Fruit fly (Drosophila melanogaster) whole organism, embryonic: ENCODE results near the gene PolD2.
A peak's percentile ranks its signal among the peaks of the same experiment; 100 is the strongest.

Source experiments
- Bdp1 ChIP-seq: fragments of 200-800 bp; sonication (Bioruptor generic); optimal IDR thresholded peaks from 3 replicates; lab custom pipeline; 2016; ENCODE audit warnings: missing biosample characterization, missing genetic modification characterization
- Bgb ChIP-seq: fragments of 200-800 bp; sonication (Bioruptor generic); IDR thresholded peaks from 2 replicates; pipeline ENCODE4 v1.3.6; 2022; ENCODE audit warnings: missing biosample characterization, missing genetic modification characterization; ENCODE audit not compliant: partially characterized antibody
- CG10209 ChIP-seq: fragments of 200-800 bp; sonication (Bioruptor generic); optimal IDR thresholded peaks from 3 replicates; lab custom pipeline; 2017; ENCODE audit warnings: missing biosample characterization, mild to moderate bottlenecking, missing genetic modification characterization, missing genetic modification reagents
- CG10274 ChIP-seq: fragments of 200-800 bp; sonication (Bioruptor generic); optimal IDR thresholded peaks from 3 replicates; lab custom pipeline; 2017; ENCODE audit warnings: missing biosample characterization, mild to moderate bottlenecking, missing genetic modification characterization
- CG10654 ChIP-seq: fragments of 200-800 bp; sonication (Bioruptor generic); optimal IDR thresholded peaks from 2 replicates; lab custom pipeline; 2016; ENCODE audit warnings: missing biosample characterization, missing genetic modification characterization
- CG12744 ChIP-seq: fragments of 200-800 bp; sonication (Bioruptor generic); optimal IDR thresholded peaks from 2 replicates; lab custom pipeline; 2016; ENCODE audit warnings: missing biosample characterization, missing genetic modification characterization
- CG12769 ChIP-seq: fragments of 200-800 bp; sonication (Bioruptor generic); optimal IDR thresholded peaks from 2 replicates; lab custom pipeline; 2019; ENCODE audit warnings: missing biosample characterization, mild to moderate bottlenecking, missing genetic modification characterization, moderate library complexity
- CG13123 ChIP-seq: fragments of 200-800 bp; sonication (Bioruptor generic); optimal IDR thresholded peaks from 2 replicates; lab custom pipeline; 2016; ENCODE audit warnings: missing biosample characterization, missing genetic modification characterization
- CG13296 ChIP-seq: fragments of 200-800 bp; sonication (Bioruptor generic); optimal IDR thresholded peaks from 3 replicates; lab custom pipeline; 2018; ENCODE audit warnings: missing biosample characterization, mild to moderate bottlenecking, missing genetic modification characterization
- CG14014 ChIP-seq: fragments of 200-800 bp; sonication (Bioruptor generic); IDR thresholded peaks from 2 replicates; pipeline ENCODE4 v1.3.6; 2022; ENCODE audit warnings: missing biosample characterization, missing genetic modification characterization
- CG15011 ChIP-seq: fragments of 200-800 bp; sonication (Bioruptor generic); optimal IDR thresholded peaks from 3 replicates; lab custom pipeline; 2018; ENCODE audit warnings: missing biosample characterization, mild to moderate bottlenecking, missing genetic modification characterization
- CG15601 ChIP-seq: fragments of 200-800 bp; sonication (Bioruptor generic); optimal IDR thresholded peaks from 3 replicates; lab custom pipeline; 2019; ENCODE audit warnings: missing biosample characterization, mild to moderate bottlenecking, missing genetic modification characterization, moderate library complexity
- CG17385 ChIP-seq: fragments of 200-800 bp; sonication (Bioruptor generic); optimal IDR thresholded peaks from 3 replicates; lab custom pipeline; 2018; ENCODE audit warnings: missing biosample characterization, mild to moderate bottlenecking, missing genetic modification characterization
- CG17802 ChIP-seq: fragments of 200-800 bp; sonication (Bioruptor generic); optimal IDR thresholded peaks from 2 replicates; lab custom pipeline; 2018; ENCODE audit warnings: missing biosample characterization, mild to moderate bottlenecking, missing genetic modification characterization, moderate library complexity
- CG1792 ChIP-seq: fragments of 200-800 bp; sonication (Bioruptor generic); optimal IDR thresholded peaks from 2 replicates; lab custom pipeline; 2016; ENCODE audit warnings: missing biosample characterization, missing genetic modification characterization
- CG18011 ChIP-seq: fragments of 200-800 bp; sonication (Bioruptor generic); optimal IDR thresholded peaks from 2 replicates; lab custom pipeline; 2017; ENCODE audit warnings: missing biosample characterization, missing genetic modification characterization, mild to moderate bottlenecking, moderate library complexity, missing genotype
- CG18599 ChIP-seq: fragments of 200-800 bp; sonication (Bioruptor generic); optimal IDR thresholded peaks from 3 replicates; lab custom pipeline; 2017; ENCODE audit warnings: missing biosample characterization, missing genetic modification characterization, mild to moderate bottlenecking, moderate library complexity, missing genetic modification reagents
- CG18764 ChIP-seq: fragments of 200-800 bp; sonication (Bioruptor generic); optimal IDR thresholded peaks from 3 replicates; lab custom pipeline; 2016; ENCODE audit warnings: missing biosample characterization, missing genetic modification characterization
- CG2116 ChIP-seq: fragments of 200-800 bp; sonication (Bioruptor generic); optimal IDR thresholded peaks from 3 replicates; lab custom pipeline; 2018; ENCODE audit warnings: missing biosample characterization, mild to moderate bottlenecking, missing genetic modification characterization
- CG33213 ChIP-seq: fragments of 200-800 bp; sonication (Bioruptor generic); optimal IDR thresholded peaks from 3 replicates; lab custom pipeline; 2016; ENCODE audit warnings: missing biosample characterization, missing genetic modification characterization
- CG3407 ChIP-seq: fragments of 200-800 bp; sonication (Bioruptor generic); optimal IDR thresholded peaks from 2 replicates; lab custom pipeline; 2018; ENCODE audit warnings: missing biosample characterization, mild to moderate bottlenecking, missing genetic modification characterization
- CG42726 ChIP-seq: fragments of 200-800 bp; sonication (Bioruptor generic); IDR thresholded peaks from 2 replicates; pipeline ENCODE4 v1.3.6; 2022; ENCODE audit warnings: missing biosample characterization, missing genetic modification characterization; ENCODE audit not compliant: partially characterized antibody
- CG4707 ChIP-seq: fragments of 200-800 bp; sonication (Bioruptor generic); optimal IDR thresholded peaks from 2 replicates; lab custom pipeline; 2018; ENCODE audit warnings: missing biosample characterization, mild to moderate bottlenecking, missing genetic modification characterization, moderate library complexity
- CG5180 ChIP-seq: fragments of 200-800 bp; sonication (Bioruptor generic); optimal IDR thresholded peaks from 3 replicates; lab custom pipeline; 2017; ENCODE audit warnings: missing biosample characterization, missing genetic modification characterization, mild to moderate bottlenecking, moderate library complexity, missing genetic modification reagents
- CG6175 ChIP-seq: fragments of 200-800 bp; sonication (Bioruptor generic); IDR thresholded peaks from 3 replicates; pipeline ENCODE4 v1.3.6; 2022; ENCODE audit warnings: missing biosample characterization, missing genetic modification characterization
- CG7271 ChIP-seq: fragments of 200-800 bp; sonication (Bioruptor generic); optimal IDR thresholded peaks from 2 replicates; lab custom pipeline; 2018; ENCODE audit warnings: missing biosample characterization, mild to moderate bottlenecking, missing genetic modification characterization, moderate library complexity
- CG7556 ChIP-seq: fragments of 200-800 bp; sonication (Bioruptor generic); optimal IDR thresholded peaks from 2 replicates; lab custom pipeline; 2017; ENCODE audit warnings: missing biosample characterization, mild to moderate bottlenecking, missing genetic modification characterization
- CG7839 ChIP-seq: fragments of 200-800 bp; sonication (Bioruptor generic); optimal IDR thresholded peaks from 3 replicates; lab custom pipeline; 2018; ENCODE audit warnings: missing biosample characterization, mild to moderate bottlenecking, missing genetic modification characterization, moderate library complexity
- CG8478 ChIP-seq: fragments of >200 bp; optimal IDR thresholded peaks from 2 replicates; lab custom pipeline; 2018
- D19B ChIP-seq: fragments of 200-800 bp; sonication (Bioruptor generic); optimal IDR thresholded peaks from 2 replicates; lab custom pipeline; 2017; ENCODE audit warnings: missing biosample characterization, mild to moderate bottlenecking, missing genetic modification characterization
- Fer1 ChIP-seq: fragments of 200-800 bp; sonication (Bioruptor generic); optimal IDR thresholded peaks from 2 replicates; lab custom pipeline; 2017; ENCODE audit warnings: missing biosample characterization, mild to moderate bottlenecking, missing genetic modification characterization
- Fer2 ChIP-seq: fragments of 200-800 bp; sonication (Bioruptor generic); optimal IDR thresholded peaks from 2 replicates; lab custom pipeline; 2018; ENCODE audit warnings: missing biosample characterization, mild to moderate bottlenecking, missing genetic modification characterization, moderate library complexity
- Lpt ChIP-seq: fragments of >200 bp; optimal IDR thresholded peaks from 2 replicates; lab custom pipeline; 2018; ENCODE audit warnings: missing biosample characterization, missing genetic modification characterization
- MBD-R2 ChIP-seq: fragments of 200-800 bp; sonication (Bioruptor generic); IDR thresholded peaks from 2 replicates; pipeline ENCODE4 v1.3.6; 2022; ENCODE audit warnings: missing biosample characterization, missing genetic modification characterization
- MTF-1 ChIP-seq: fragments of 200-800 bp; sonication (Bioruptor generic); optimal IDR thresholded peaks from 2 replicates; lab custom pipeline; 2018; ENCODE audit warnings: missing biosample characterization, mild to moderate bottlenecking, missing genetic modification characterization, borderline replicate concordance
- ac ChIP-seq: fragments of 200-800 bp; sonication (Bioruptor generic); optimal IDR thresholded peaks from 3 replicates; lab custom pipeline; 2017; ENCODE audit warnings: missing biosample characterization, mild to moderate bottlenecking, missing genetic modification characterization
- cas ChIP-seq: fragments of 200-800 bp; sonication (Bioruptor generic); IDR thresholded peaks from 2 replicates; pipeline ENCODE4 v1.3.6; 2022; ENCODE audit warnings: missing biosample characterization, missing genetic modification characterization
- ci ChIP-seq: fragments of 200-800 bp; sonication (Bioruptor generic); IDR thresholded peaks from 3 replicates; pipeline ENCODE4 v1.3.6; 2022; ENCODE audit warnings: missing biosample characterization, missing genetic modification characterization
- fd102C ChIP-seq: fragments of 200-800 bp; sonication (Bioruptor generic); optimal IDR thresholded peaks from 2 replicates; lab custom pipeline; 2018; ENCODE audit warnings: missing biosample characterization, mild to moderate bottlenecking, missing genetic modification characterization, moderate library complexity
- gem ChIP-seq: fragments of 200-800 bp; sonication (Bioruptor generic); optimal IDR thresholded peaks from 2 replicates; lab custom pipeline; 2019; ENCODE audit warnings: missing biosample characterization, mild to moderate bottlenecking, missing genetic modification characterization, moderate library complexity
- gsb ChIP-seq: fragments of 200-800 bp; sonication (Bioruptor generic); IDR thresholded peaks from 2 replicates; pipeline ENCODE4 v1.3.6; 2022; ENCODE audit warnings: missing biosample characterization, missing genetic modification characterization
- gsb-n ChIP-seq: fragments of 200-800 bp; sonication (Bioruptor generic); optimal IDR thresholded peaks from 3 replicates; lab custom pipeline; 2018; ENCODE audit warnings: missing biosample characterization, mild to moderate bottlenecking, missing genetic modification characterization
- insv ChIP-seq, 2 experiments: fragments of 200-800 bp; sonication (Bioruptor generic); optimal IDR thresholded peaks; 3 replicates each; lab custom pipeline; 2016 to 2018; ENCODE audit warnings: missing biosample characterization in 2 of 2, missing genetic modification characterization in 2 of 2
- jigr1 ChIP-seq: fragments of 200-800 bp; sonication (Bioruptor generic); IDR thresholded peaks from 3 replicates; pipeline ENCODE4 v1.3.6; 2022; ENCODE audit warnings: missing biosample characterization, missing genetic modification characterization
- jing ChIP-seq: fragments of 200-800 bp; sonication (Bioruptor generic); optimal IDR thresholded peaks from 2 replicates; lab custom pipeline; 2018; ENCODE audit warnings: missing biosample characterization, mild to moderate bottlenecking, missing genetic modification characterization
- maf-S ChIP-seq: fragments of 200-800 bp; sonication (Bioruptor generic); optimal IDR thresholded peaks from 2 replicates; lab custom pipeline; 2016; ENCODE audit warnings: missing biosample characterization, missing genetic modification characterization
- sug ChIP-seq: fragments of 200-800 bp; optimal IDR thresholded peaks from 2 replicates; lab custom pipeline; 2019; ENCODE audit warnings: missing biosample characterization, mild to moderate bottlenecking, missing genetic modification characterization, moderate library complexity
- tap ChIP-seq: fragments of 200-800 bp; optimal IDR thresholded peaks from 3 replicates; lab custom pipeline; 2019; ENCODE audit warnings: missing biosample characterization, mild to moderate bottlenecking, missing genetic modification characterization, moderate library complexity
- trh ChIP-seq: fragments of 200-800 bp; sonication (Bioruptor generic); optimal IDR thresholded peaks from 2 replicates; lab custom pipeline; 2016; ENCODE audit warnings: missing biosample characterization, missing genetic modification characterization

The PolD2 gene

DNA sequence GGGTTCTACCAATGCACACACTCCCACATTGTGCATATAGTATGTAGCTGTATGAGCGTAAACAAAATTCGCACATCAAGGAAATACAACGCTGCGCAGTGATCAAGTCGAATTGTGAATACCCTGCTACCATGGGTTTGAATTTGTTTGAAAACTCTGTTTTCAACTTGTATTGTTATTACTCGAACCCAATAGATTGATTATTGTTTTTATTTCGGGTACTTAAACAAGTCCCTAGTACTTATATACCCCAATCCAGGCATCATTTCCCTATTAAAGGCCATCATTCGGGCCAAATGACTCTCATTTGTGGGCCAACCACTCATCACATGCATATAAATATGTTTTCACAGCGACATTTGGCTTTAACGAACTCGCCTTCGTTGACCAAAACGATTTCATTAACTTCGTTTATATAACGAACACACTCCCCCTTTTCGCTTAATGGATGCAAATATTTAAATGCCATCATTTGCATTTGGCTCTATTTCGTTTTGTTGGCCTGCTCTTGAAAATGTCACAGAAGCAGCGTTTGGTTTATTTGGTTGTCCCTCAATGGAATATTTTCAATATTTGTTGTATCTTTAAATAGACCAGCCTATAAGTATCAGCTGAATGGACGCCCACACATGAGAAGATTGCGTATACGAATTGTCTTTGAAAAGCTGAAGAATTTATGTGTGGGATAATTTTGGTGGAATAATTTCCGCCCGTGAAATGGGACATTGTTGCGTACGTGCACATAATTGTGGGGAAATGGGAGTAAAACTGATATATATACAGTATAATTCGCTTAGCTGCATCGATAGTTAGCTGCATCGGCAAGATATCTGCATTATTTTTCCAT lies 35.1 kb upstream of the PolD2 start (continued):
- no peak for TF ChIP-seq CG18011 (GFP tag; lab: Kevin White, UChicago)
- no peak for TF ChIP-seq CG18599
- no peak for TF ChIP-seq CG18764 (GFP tag; lab: Kevin White, UChicago)
- no peak for TF ChIP-seq CG6175 (GFP tag; lab: Robert Waterston, UW)
- TF ChIP-seq gsb-n (tag; lab: Kevin White, UChicago), result no peak
- TF ChIP-seq gem, result peak; percentile 76
- TF ChIP-seq Fer2 (tag; lab: Kevin White, UChicago), result no peak
- TF ChIP-seq Lpt, result no peak
- peak; percentile 32 for TF ChIP-seq CG12744 (GFP tag; lab: Kevin White, UChicago)
- no peak for TF ChIP-seq CG7271
- TF ChIP-seq CG15601 (tag; lab: Kevin White, UChicago), result no peak
- no peak for TF ChIP-seq Bdp1 (GFP tag; lab: Kevin White, UChicago)
- peak; percentile 17 for TF ChIP-seq D19B (GFP tag; lab: Kevin White, UChicago)
- TF ChIP-seq jigr1, result peak; percentile 47; the same call in 2 of the 3 replicates
- TF ChIP-seq tap (tag; lab: Kevin White, UChicago), result peak; percentile 72
- no peak for TF ChIP-seq insv (GFP tag; optimal IDR thresholded peaks at IDR 0.05; lab: Kevin White, UChicago)
- TF ChIP-seq CG7839 (tag; lab: Kevin White, UChicago), result peak; percentile 59
- TF ChIP-seq CG10654, result no peak
- TF ChIP-seq CG4707 (GFP tag; lab: Kevin White, UChicago), result no peak
- peak; percentile 7 for TF ChIP-seq CG7556 (GFP tag; lab: Kevin White, UChicago)
- peak; percentile 22 for TF ChIP-seq sug (tag; lab: Kevin White, UChicago)
- TF ChIP-seq gsb (GFP tag; lab: Robert Waterston, UW), result peak; percentile 56
- TF ChIP-seq CG1792 (GFP tag; lab: Kevin White, UChicago), result no peak
- peak; percentile 88 for TF ChIP-seq ci (GFP tag; lab: Robert Waterston, UW)
- peak; percentile 57 for TF ChIP-seq trh
- TF ChIP-seq CG3407, result no peak
- peak; percentile 84 for TF ChIP-seq CG12769
- peak; percentile 62 for TF ChIP-seq CG10209 (GFP tag; lab: Kevin White, UChicago)
- TF ChIP-seq CG42726 (GFP tag; lab: Robert Waterston, UW), result no peak
- TF ChIP-seq jing (GFP tag; lab: Kevin White, UChicago), result peak; percentile 50
- TF ChIP-seq CG2116 (GFP tag; lab: Kevin White, UChicago), result no peak
- TF ChIP-seq CG8478 (lab: Kevin White, UChicago), result no peak
- no peak for TF ChIP-seq Bgb (GFP tag; lab: Robert Waterston, UW)
- 0 out of 2 replicates have a peak, but pooled peaks have one; percentile 43 for TF ChIP-seq cas
- TF ChIP-seq maf-S, result peak; percentile 48
- TF ChIP-seq CG13296 (GFP tag; lab: Kevin White, UChicago), result peak; percentile 46
- TF ChIP-seq fd102C, result no peak
- no peak for TF ChIP-seq MTF-1 (GFP tag; lab: Kevin White, UChicago)
- no peak for TF ChIP-seq CG10274 (GFP tag; lab: Kevin White, UChicago)
- peak; percentile 78 for TF ChIP-seq CG14014
- TF ChIP-seq CG5180, result no peak
- no peak for TF ChIP-seq CG17802 (tag; lab: Kevin White, UChicago)
- no peak for TF ChIP-seq CG33213 (GFP tag; lab: Kevin White, UChicago)
- no peak for TF ChIP-seq CG15011 (GFP tag; lab: Kevin White, UChicago)
- peak; percentile 22 for TF ChIP-seq CG13123 (GFP tag; lab: Kevin White, UChicago)
- TF ChIP-seq Fer1 (GFP tag; lab: Kevin White, UChicago), result no peak
- no peak; the same call in 1 of the 2 replicates for TF ChIP-seq MBD-R2 (GFP tag; lab: Robert Waterston, UW)
- TF ChIP-seq CG17385 (GFP tag; lab: Kevin White, UChicago), result peak; percentile 58
- no peak for TF ChIP-seq ac
